Worm (Caenorhabditis elegans) whole organism, L3 larva: Measurements from ENCODE around the gene grl-10.

Experiments used
- R02D3.7 ChIP-seq: fragments of 150-350 bp; optimal IDR thresholded peaks from 2 replicates; lab custom pipeline; 2014; ENCODE audit warnings: missing biosample characterization, missing genetic modification characterization
- aly-2 ChIP-seq: fragments of 150-350 bp; optimal IDR thresholded peaks from 2 replicates; lab custom pipeline; 2014; ENCODE audit warnings: missing biosample characterization, missing genetic modification characterization
- ama-1 ChIP-seq: fragments of 150-350 bp; optimal IDR thresholded peaks from 2 replicates; lab custom pipeline; 2018
- ceh-16 ChIP-seq: sonication (generic microtip); optimal IDR thresholded peaks from 2 replicates; lab custom pipeline; 2017; ENCODE audit warnings: missing biosample characterization, missing genetic modification characterization
- ceh-28 ChIP-seq: fragments of 150-350 bp; optimal IDR thresholded peaks from 2 replicates; lab custom pipeline; 2014; ENCODE audit warnings: missing biosample characterization, missing genetic modification reagents, missing genetic modification characterization
- ceh-82 ChIP-seq: fragments of 150-350 bp; optimal IDR thresholded peaks from 2 replicates; lab custom pipeline; 2014; ENCODE audit warnings: missing biosample characterization, missing genetic modification characterization
- ceh-9 ChIP-seq: sonication (generic microtip); optimal IDR thresholded peaks from 2 replicates; lab custom pipeline; 2018; ENCODE audit warnings: missing biosample characterization, missing genetic modification characterization
- egl-27 ChIP-seq: sonication (generic microtip); optimal IDR thresholded peaks from 4 replicates; lab custom pipeline; 2017; ENCODE audit warnings: missing biosample characterization, missing genetic modification reagents, missing genetic modification characterization
- elt-1 ChIP-seq: fragments of 150-350 bp; optimal IDR thresholded peaks from 2 replicates; lab custom pipeline; 2014; ENCODE audit warnings: missing biosample characterization, missing genetic modification characterization
- elt-2 ChIP-seq: sonication (generic microtip); optimal IDR thresholded peaks from 2 replicates; lab custom pipeline; 2016; ENCODE audit warnings: missing genetic modification reagents, mild to moderate bottlenecking, missing genetic modification characterization, missing compliant biosample characterization
- fkh-10 ChIP-seq: sonication (generic microtip); optimal IDR thresholded peaks from 2 replicates; lab custom pipeline; 2017; ENCODE audit warnings: missing biosample characterization, missing genetic modification reagents, missing genetic modification characterization
- fkh-2 ChIP-seq: fragments of 150-350 bp; optimal IDR thresholded peaks from 2 replicates; lab custom pipeline; 2014; ENCODE audit warnings: missing biosample characterization, missing genetic modification reagents, missing genetic modification characterization
- fos-1 ChIP-seq: fragments of 150-350 bp; optimal IDR thresholded peaks from 2 replicates; lab custom pipeline; 2014; ENCODE audit warnings: missing biosample characterization, missing genetic modification characterization
- hmg-11 ChIP-seq: sonication (generic microtip); optimal IDR thresholded peaks from 2 replicates; lab custom pipeline; 2016; ENCODE audit warnings: missing genetic modification characterization, missing compliant biosample characterization
- jun-1 ChIP-seq: fragments of 150-350 bp; optimal IDR thresholded peaks from 2 replicates; lab custom pipeline; 2014; ENCODE audit warnings: missing biosample characterization, missing genetic modification reagents, missing genetic modification characterization
- lin-15B ChIP-seq: fragments of 150-350 bp; optimal IDR thresholded peaks from 2 replicates; lab custom pipeline; 2014; ENCODE audit warnings: missing biosample characterization, missing genetic modification characterization
- lin-39 ChIP-seq: fragments of 150-350 bp; optimal IDR thresholded peaks from 2 replicates; lab custom pipeline; 2018; ENCODE audit warnings: missing biosample characterization, missing genetic modification reagents, missing genetic modification characterization
- lsy-12 ChIP-seq: sonication (generic microtip); optimal IDR thresholded peaks from 2 replicates; lab custom pipeline; 2016; ENCODE audit warnings: mild to moderate bottlenecking, missing genetic modification characterization, missing compliant biosample characterization
- mdl-1 ChIP-seq: fragments of 150-350 bp; optimal IDR thresholded peaks from 2 replicates; lab custom pipeline; 2014; ENCODE audit warnings: missing biosample characterization, missing genetic modification characterization
- mml-1 ChIP-seq: fragments of 150-350 bp; sonication (generic microtip); optimal IDR thresholded peaks from 3 replicates; lab custom pipeline; 2014; ENCODE audit warnings: missing biosample characterization, missing genetic modification characterization
- nhr-11 ChIP-seq: fragments of 150-350 bp; optimal IDR thresholded peaks from 2 replicates; lab custom pipeline; 2014; ENCODE audit warnings: missing biosample characterization, missing genetic modification characterization
- nhr-12 ChIP-seq: fragments of 150-350 bp; optimal IDR thresholded peaks from 2 replicates; lab custom pipeline; 2014; ENCODE audit warnings: missing biosample characterization, missing genetic modification characterization
- nhr-23 ChIP-seq: fragments of 150-350 bp; optimal IDR thresholded peaks from 2 replicates; lab custom pipeline; 2014; ENCODE audit warnings: missing biosample characterization, missing genetic modification reagents, missing genetic modification characterization
- nhr-237 ChIP-seq: fragments of 150-350 bp; optimal IDR thresholded peaks from 2 replicates; lab custom pipeline; 2014; ENCODE audit warnings: missing biosample characterization, missing genetic modification characterization
- nhr-25 ChIP-seq: sonication (generic microtip); optimal IDR thresholded peaks from 2 replicates; lab custom pipeline; 2017; ENCODE audit warnings: missing biosample characterization, missing genetic modification characterization
- nhr-28 ChIP-seq: fragments of 150-350 bp; optimal IDR thresholded peaks from 2 replicates; lab custom pipeline; 2014; ENCODE audit warnings: missing biosample characterization, missing genetic modification characterization
- nhr-43 ChIP-seq: sonication (generic microtip); optimal IDR thresholded peaks from 2 replicates; lab custom pipeline; 2016; ENCODE audit warnings: mild to moderate bottlenecking, missing genetic modification characterization, missing compliant biosample characterization; ENCODE audit not compliant: poor library complexity, severe bottlenecking
- nhr-67 ChIP-seq: fragments of 150-350 bp; optimal IDR thresholded peaks from 2 replicates; lab custom pipeline; 2014; ENCODE audit warnings: missing biosample characterization, missing genetic modification characterization
- nhr-76 ChIP-seq: fragments of 150-350 bp; sonication (generic microtip); optimal IDR thresholded peaks from 5 replicates; lab custom pipeline; 2014; ENCODE audit warnings: missing biosample characterization, missing genetic modification characterization
- nhr-77 ChIP-seq: fragments of 150-350 bp; optimal IDR thresholded peaks from 2 replicates; lab custom pipeline; 2014; ENCODE audit warnings: missing biosample characterization, missing genetic modification characterization
- pha-4 ChIP-seq: fragments of 150-350 bp; optimal IDR thresholded peaks from 2 replicates; lab custom pipeline; 2014; ENCODE audit warnings: missing biosample characterization, missing genetic modification reagents, missing genetic modification characterization
- pqm-1 ChIP-seq: fragments of 150-350 bp; optimal IDR thresholded peaks from 2 replicates; lab custom pipeline; 2017; ENCODE audit warnings: missing biosample characterization, missing genetic modification characterization, inconsistent platforms
- sea-2 ChIP-seq: fragments of 150-350 bp; sonication (generic microtip); optimal IDR thresholded peaks from 4 replicates; lab custom pipeline; 2014; ENCODE audit warnings: missing biosample characterization, missing genetic modification reagents, missing genetic modification characterization
- skn-1 ChIP-seq: fragments of 150-350 bp; optimal IDR thresholded peaks from 2 replicates; lab custom pipeline; 2014; ENCODE audit warnings: missing biosample characterization, missing genetic modification characterization
- snpc-4 ChIP-seq: fragments of 150-350 bp; optimal IDR thresholded peaks from 2 replicates; lab custom pipeline; 2014; ENCODE audit warnings: missing biosample characterization, missing genetic modification characterization
- tbx-2 ChIP-seq: sonication (generic microtip); optimal IDR thresholded peaks from 2 replicates; lab custom pipeline; 2016; ENCODE audit warnings: mild to moderate bottlenecking, missing genetic modification characterization, missing compliant biosample characterization
- unc-62 ChIP-seq: fragments of 150-350 bp; sonication (generic microtip); optimal IDR thresholded peaks from 4 replicates; lab custom pipeline; 2014; ENCODE audit warnings: missing biosample characterization, missing genetic modification reagents, missing genetic modification characterization
- zag-1 ChIP-seq: fragments of 150-350 bp; optimal IDR thresholded peaks from 2 replicates; lab custom pipeline; 2014; ENCODE audit warnings: missing biosample characterization, missing genetic modification characterization
- ztf-11 ChIP-seq: fragments of 150-350 bp; optimal IDR thresholded peaks from 2 replicates; lab custom pipeline; 2014; ENCODE audit warnings: missing biosample characterization, missing genetic modification characterization
- ztf-4 ChIP-seq: fragments of 150-350 bp; optimal IDR thresholded peaks from 2 replicates; lab custom pipeline; 2014; ENCODE audit warnings: missing biosample characterization, missing genetic modification characterization

grl-10 gene

ce11 chrV:7804801-7805163, 30.4 kb downstream of the grl-10 start, which contains the start of gene xpo-1:
TSS of gene xpo-1 (plus strand) at chrV:7805064.
- TF ChIP-seq sea-2 (GFP tag; lab: Kevin White, UChicago), result no peak
- no peak for TF ChIP-seq nhr-12 (tag; lab: Kevin White, UChicago)
- TF ChIP-seq nhr-76 (tag; lab: Kevin White, UChicago), result no peak
- no peak for TF ChIP-seq mdl-1 (tag; lab: Kevin White, UChicago)
- no peak for TF ChIP-seq ceh-9 (tag; lab: Kevin White, UChicago)
- TF ChIP-seq pqm-1 (tag; lab: Kevin White, UChicago), result no peak
- TF ChIP-seq fos-1 (tag; lab: Kevin White, UChicago), result no peak
- TF ChIP-seq ceh-28 (tag; lab: Kevin White, UChicago), result no peak
- TF ChIP-seq lsy-12, result no peak
- no peak for TF ChIP-seq nhr-23 (tag; lab: Kevin White, UChicago)
- no peak for TF ChIP-seq jun-1
- no peak for TF ChIP-seq R02D3.7 (tag; lab: Kevin White, UChicago)
- no peak for TF ChIP-seq nhr-25 (tag; lab: Kevin White, UChicago)
- no peak for TF ChIP-seq aly-2 (tag; lab: Kevin White, UChicago)
- no peak for TF ChIP-seq skn-1 (tag; lab: Kevin White, UChicago)
- no peak for TF ChIP-seq mml-1 (tag; lab: Kevin White, UChicago)
- TF ChIP-seq nhr-28 (tag; lab: Kevin White, UChicago), result no peak
- no peak for TF ChIP-seq fkh-10 (GFP tag; lab: Kevin White, UChicago)
- TF ChIP-seq nhr-43 (tag; lab: Kevin White, UChicago), result no peak
- no peak for TF ChIP-seq pha-4 (tag; lab: Kevin White, UChicago)

- TF ChIP-seq ama-1, result peak; percentile 22
- no peak for TF ChIP-seq jun-1
- no peak for TF ChIP-seq egl-27 (tag; lab: Kevin White, UChicago)
These were observed 32.3 kb downstream of the grl-10 start for ce11 chrV:7806629-7807028.

- TF ChIP-seq skn-1 (tag; lab: Kevin White, UChicago), result no peak
- no peak for TF ChIP-seq egl-27 (tag; lab: Kevin White, UChicago)
- TF ChIP-seq sea-2 (GFP tag; lab: Kevin White, UChicago), result no peak
- TF ChIP-seq hmg-11 (tag; lab: Kevin White, UChicago), result no peak
- no peak for TF ChIP-seq nhr-11 (tag; lab: Kevin White, UChicago)
- no peak for TF ChIP-seq nhr-237 (tag; lab: Kevin White, UChicago)
- TF ChIP-seq mdl-1 (tag; lab: Kevin White, UChicago), result no peak
- no peak for TF ChIP-seq aly-2 (tag; lab: Kevin White, UChicago)
- no peak for TF ChIP-seq zag-1
- no peak for TF ChIP-seq nhr-25 (tag; lab: Kevin White, UChicago)
- no peak for TF ChIP-seq fkh-10 (GFP tag; lab: Kevin White, UChicago)
- TF ChIP-seq nhr-12 (tag; lab: Kevin White, UChicago), result no peak
- no peak for TF ChIP-seq ceh-9 (tag; lab: Kevin White, UChicago)
- no peak for TF ChIP-seq jun-1
- TF ChIP-seq R02D3.7 (tag; lab: Kevin White, UChicago), result no peak
- TF ChIP-seq unc-62 (GFP tag; lab: Kevin White, UChicago), result no peak
- TF ChIP-seq lin-39 (tag; lab: Kevin White, UChicago), result no peak
- no peak for TF ChIP-seq tbx-2
- no peak for TF ChIP-seq lin-15B (tag; lab: Kevin White, UChicago)
These were observed 34.1 kb downstream of the grl-10 start for ce11 chrV:7808444-7808843.

DNA sequence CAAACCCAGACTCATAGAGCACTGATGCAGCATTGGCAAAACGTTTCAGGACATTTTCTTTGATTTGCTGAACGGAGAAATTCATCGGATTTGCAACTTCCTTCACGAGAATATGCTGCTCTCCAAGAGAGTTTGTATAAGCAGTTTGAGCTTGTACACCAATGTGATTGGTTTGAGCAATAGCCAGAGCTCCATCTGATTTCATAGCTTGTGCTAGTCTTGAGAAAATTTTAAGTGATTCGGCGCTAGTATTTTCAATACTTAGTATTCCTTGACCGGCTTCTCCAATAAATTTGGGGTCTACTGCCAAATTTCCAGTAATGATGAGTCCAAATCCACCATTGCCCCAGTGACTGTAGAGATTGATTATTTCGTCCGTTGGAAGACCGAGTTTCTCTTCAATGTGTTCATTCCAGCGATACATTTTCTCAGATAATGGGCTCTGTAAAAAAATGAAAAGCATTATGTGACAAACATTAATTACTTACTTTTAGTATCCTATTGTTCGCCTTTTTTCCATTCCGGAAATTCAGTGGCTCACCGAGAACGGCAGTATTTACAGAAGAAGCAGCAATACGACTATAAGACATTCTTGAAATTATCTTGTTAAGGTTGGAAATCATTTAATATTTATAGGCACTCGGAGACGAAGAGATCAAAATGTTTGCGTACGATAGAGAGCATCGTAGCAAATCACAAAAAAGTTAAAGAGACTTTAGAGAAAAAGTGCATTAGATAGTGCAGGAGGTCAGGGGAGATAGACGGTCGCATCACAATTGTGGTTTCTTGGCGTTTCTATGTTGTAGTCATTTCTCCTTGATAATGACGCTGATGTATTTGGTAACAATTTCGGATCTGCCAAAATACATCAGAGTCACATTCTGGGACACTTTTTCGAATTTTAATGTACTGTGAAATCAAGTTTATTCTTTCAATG, 35.2 kb downstream of the grl-10 start, which contains the start of gene ZK742.3:
TSS of gene ZK742.3 (minus strand) at position 593 of the 937 bp plus-strand sequence.
- TF ChIP-seq pha-4 (tag; lab: Kevin White, UChicago) (peak; percentile 31), pqm-1 (tag; lab: Kevin White, UChicago) (peak; percentile 57), ztf-11 (no peak), elt-2 (tag; lab: Kevin White, UChicago) (peak; percentile 59)

ce11 chrV:7810591-7810990, 36.2 kb downstream of the grl-10 start:
- TF ChIP-seq ceh-82 (tag; lab: Kevin White, UChicago), result no peak
- TF ChIP-seq lin-39 (tag; lab: Kevin White, UChicago), result no peak
- no peak for TF ChIP-seq aly-2 (tag; lab: Kevin White, UChicago)
- TF ChIP-seq pha-4 (tag; lab: Kevin White, UChicago), result no peak
- no peak for TF ChIP-seq ceh-9 (tag; lab: Kevin White, UChicago)
- no peak for TF ChIP-seq lin-15B (tag; lab: Kevin White, UChicago)
- TF ChIP-seq fkh-2 (tag; lab: Kevin White, UChicago), result no peak
- no peak for TF ChIP-seq ceh-16 (tag; lab: Kevin White, UChicago)
- no peak for TF ChIP-seq sea-2 (GFP tag; lab: Kevin White, UChicago)
- TF ChIP-seq nhr-67 (tag; lab: Kevin White, UChicago), result no peak
- no peak for TF ChIP-seq nhr-43 (tag; lab: Kevin White, UChicago)
- TF ChIP-seq ceh-28 (tag; lab: Kevin White, UChicago), result no peak
- TF ChIP-seq nhr-28 (tag; lab: Kevin White, UChicago), result no peak
- no peak for TF ChIP-seq snpc-4 (tag; lab: Kevin White, UChicago)
- no peak for TF ChIP-seq ztf-4 (tag; lab: Kevin White, UChicago)
- no peak for TF ChIP-seq nhr-77 (tag; lab: Kevin White, UChicago)
- no peak for TF ChIP-seq jun-1
- no peak for TF ChIP-seq mdl-1 (tag; lab: Kevin White, UChicago)
- TF ChIP-seq elt-1, result no peak
- TF ChIP-seq fos-1 (tag; lab: Kevin White, UChicago), result no peak
